Worm (Caenorhabditis elegans) whole organism, L1 larva: Measurements from ENCODE around the gene ppgn-1.

Experiments used
- C04F5.9 ChIP-seq: sonication (generic microtip); optimal IDR thresholded peaks from 2 replicates; lab custom pipeline; 2016; ENCODE audit warnings: missing genetic modification characterization, missing compliant biosample characterization
- C34B4.2 ChIP-seq: sonication (generic microtip); optimal IDR thresholded peaks from 2 replicates; lab custom pipeline; 2017; ENCODE audit warnings: mild to moderate bottlenecking, missing genetic modification characterization, missing compliant biosample characterization
- aha-1 ChIP-seq: fragments of 150-350 bp; optimal IDR thresholded peaks from 2 replicates; lab custom pipeline; 2014; ENCODE audit warnings: missing biosample characterization, missing genetic modification characterization
- aly-2 ChIP-seq: fragments of 150-350 bp; optimal IDR thresholded peaks from 2 replicates; lab custom pipeline; 2014; ENCODE audit warnings: missing biosample characterization, missing genetic modification characterization
- ceh-63 ChIP-seq: fragments of 200-800 bp; sonication (Bioruptor generic); optimal IDR thresholded peaks from 2 replicates; lab custom pipeline; 2018; ENCODE audit warnings: mild to moderate bottlenecking, missing genetic modification characterization, missing compliant biosample characterization
- ceh-8 ChIP-seq: fragments of 200-800 bp; sonication (Bioruptor generic); optimal IDR thresholded peaks from 2 replicates; lab custom pipeline; 2018; ENCODE audit warnings: mild to moderate bottlenecking, missing genetic modification characterization, moderate library complexity, missing compliant biosample characterization
- dpl-1 ChIP-seq, 3 experiments: fragments of 150-350 bp in 2 of 3; sonication (generic microtip) in 1 of 3; optimal IDR thresholded peaks; 2 replicates each; lab custom pipeline; 2014 to 2017; ENCODE audit warnings: missing biosample characterization in 3 of 3, missing genetic modification characterization in 3 of 3, missing genetic modification reagents in 3 of 3
- egl-27 ChIP-seq, 2 experiments: fragments of 150-350 bp in 1 of 2; sonication (generic microtip); optimal IDR thresholded peaks; 3 replicates each; lab custom pipeline; 2017 to 2018; ENCODE audit warnings: missing biosample characterization in 2 of 2, missing genetic modification characterization in 2 of 2, missing genetic modification reagents in 2 of 2
- elt-2 ChIP-seq: sonication (generic microtip); optimal IDR thresholded peaks from 2 replicates; lab custom pipeline; 2016; ENCODE audit warnings: missing genetic modification characterization, mild to moderate bottlenecking, inconsistent platforms, missing compliant biosample characterization, missing genetic modification reagents
- elt-3 ChIP-seq, 6 experiments: fragments of 150-350 bp in 1 of 6; sonication (generic microtip); optimal IDR thresholded peaks; 2 replicates each; lab custom pipeline; 2017 to 2018; ENCODE audit warnings: missing biosample characterization in 6 of 6, missing genetic modification characterization in 6 of 6, inconsistent platforms in 1 of 6
- ets-5 ChIP-seq: fragments of 200-800 bp; sonication (Bioruptor generic); IDR thresholded peaks from 2 replicates; pipeline ENCODE4 v1.3.6; 2022; ENCODE audit warnings: missing genetic modification characterization, missing compliant biosample characterization
- fkh-10 ChIP-seq: sonication (generic microtip); optimal IDR thresholded peaks from 2 replicates; lab custom pipeline; 2017; ENCODE audit warnings: missing biosample characterization, missing genetic modification reagents, missing genetic modification characterization
- fkh-4 ChIP-seq: sonication (generic microtip); optimal IDR thresholded peaks from 2 replicates; lab custom pipeline; 2016; ENCODE audit warnings: missing compliant biosample characterization, missing genetic modification characterization, borderline replicate concordance
- grh-1 ChIP-seq: fragments of 200-800 bp; sonication (Bioruptor generic); IDR thresholded peaks from 2 replicates; pipeline ENCODE4 v1.3.6; 2022; ENCODE audit warnings: missing genetic modification reagents, missing genetic modification characterization, missing compliant biosample characterization
- hpl-2 ChIP-seq: fragments of 150-350 bp; optimal IDR thresholded peaks from 2 replicates; lab custom pipeline; 2014; ENCODE audit warnings: missing biosample characterization, missing genetic modification reagents, missing genetic modification characterization
- irx-1 ChIP-seq: sonication (generic microtip); optimal IDR thresholded peaks from 2 replicates; lab custom pipeline; 2016; ENCODE audit warnings: missing genetic modification characterization, missing compliant biosample characterization
- lin-35 ChIP-seq, 2 experiments: fragments of 150-350 bp; optimal IDR thresholded peaks; 2 replicates each; lab custom pipeline; 2014; ENCODE audit warnings: missing biosample characterization in 2 of 2, missing genetic modification characterization in 2 of 2, missing genetic modification reagents in 2 of 2
- lsy-2 ChIP-seq, 2 experiments: fragments of 150-350 bp; optimal IDR thresholded peaks; 2 replicates each; lab custom pipeline; 2014; ENCODE audit warnings: missing biosample characterization in 2 of 2, missing genetic modification characterization in 2 of 2
- mdl-1 ChIP-seq, 2 experiments: fragments of 150-350 bp; optimal IDR thresholded peaks; 2 replicates each; lab custom pipeline; 2014 to 2017; ENCODE audit warnings: missing biosample characterization in 2 of 2, missing genetic modification characterization in 2 of 2, inconsistent platforms in 1 of 2
- mep-1 ChIP-seq: fragments of 150-350 bp; optimal IDR thresholded peaks from 2 replicates; lab custom pipeline; 2014; ENCODE audit warnings: missing biosample characterization, missing genetic modification characterization
- nhr-11 ChIP-seq: fragments of 150-350 bp; optimal IDR thresholded peaks from 2 replicates; lab custom pipeline; 2014; ENCODE audit warnings: missing biosample characterization, missing genetic modification characterization
- nhr-12 ChIP-seq: sonication (generic microtip); optimal IDR thresholded peaks from 2 replicates; lab custom pipeline; 2017; ENCODE audit warnings: missing biosample characterization, missing genetic modification characterization
- nhr-19 ChIP-seq: fragments of 200-800 bp; sonication (Bioruptor generic); conservative IDR thresholded peaks from 2 replicates; pipeline ENCODE4 v1.3.6; 2022; ENCODE audit warnings: missing genetic modification characterization, missing compliant biosample characterization
- nhr-20 ChIP-seq: sonication (generic microtip); optimal IDR thresholded peaks from 2 replicates; lab custom pipeline; 2016; ENCODE audit warnings: mild to moderate bottlenecking, missing genetic modification characterization, missing compliant biosample characterization
- nhr-237 ChIP-seq: fragments of 150-350 bp; optimal IDR thresholded peaks from 2 replicates; lab custom pipeline; 2014; ENCODE audit warnings: missing biosample characterization, missing genetic modification characterization
- nhr-47 ChIP-seq: sonication (generic microtip); optimal IDR thresholded peaks from 2 replicates; lab custom pipeline; 2016; ENCODE audit warnings: mild to moderate bottlenecking, missing genetic modification characterization, moderate library complexity, missing compliant biosample characterization
- nhr-71 ChIP-seq: sonication (generic microtip); optimal IDR thresholded peaks from 2 replicates; lab custom pipeline; 2016; ENCODE audit warnings: mild to moderate bottlenecking, missing genetic modification characterization, moderate library complexity, missing compliant biosample characterization
- nhr-77 ChIP-seq: fragments of 150-350 bp; optimal IDR thresholded peaks from 2 replicates; lab custom pipeline; 2014; ENCODE audit warnings: missing biosample characterization, missing genetic modification characterization
- nhr-84 ChIP-seq: sonication (generic microtip); optimal IDR thresholded peaks from 2 replicates; lab custom pipeline; 2017; ENCODE audit warnings: missing biosample characterization, missing genetic modification characterization
- nhr-85 ChIP-seq: sonication (generic microtip); peaks from one replicate; lab custom pipeline; 2016; ENCODE audit warnings: missing genetic modification characterization, inconsistent platforms, missing compliant biosample characterization
- nhr-90 ChIP-seq: sonication (generic microtip); optimal IDR thresholded peaks from 2 replicates; lab custom pipeline; 2016; ENCODE audit warnings: mild to moderate bottlenecking, missing genetic modification characterization, missing compliant biosample characterization; ENCODE audit not compliant: poor library complexity
- pqm-1 ChIP-seq: sonication (generic microtip); optimal IDR thresholded peaks from 3 replicates; lab custom pipeline; 2017; ENCODE audit warnings: missing biosample characterization, missing genetic modification characterization
- rnt-1 ChIP-seq: sonication (generic microtip); optimal IDR thresholded peaks from 2 replicates; lab custom pipeline; 2016; ENCODE audit warnings: mild to moderate bottlenecking, missing genetic modification characterization, moderate library complexity, missing compliant biosample characterization
- skn-1 ChIP-seq: fragments of 150-350 bp; optimal IDR thresholded peaks from 2 replicates; lab custom pipeline; 2014; ENCODE audit warnings: missing biosample characterization, missing genetic modification characterization
- sox-4 ChIP-seq: sonication (generic microtip); optimal IDR thresholded peaks from 2 replicates; lab custom pipeline; 2016; ENCODE audit warnings: missing genetic modification characterization, missing compliant biosample characterization
- sptf-1 ChIP-seq: fragments of 150-350 bp; optimal IDR thresholded peaks from 2 replicates; lab custom pipeline; 2014; ENCODE audit warnings: missing biosample characterization, missing genetic modification characterization
- swsn-7 ChIP-seq: sonication (generic microtip); optimal IDR thresholded peaks from 2 replicates; lab custom pipeline; 2016; ENCODE audit warnings: missing genetic modification characterization, missing compliant biosample characterization
- tlp-1 ChIP-seq: fragments of 150-350 bp; optimal IDR thresholded peaks from 2 replicates; lab custom pipeline; 2014; ENCODE audit warnings: missing biosample characterization, missing genetic modification characterization
- unc-98 ChIP-seq: fragments of 200-800 bp; sonication (Bioruptor generic); IDR thresholded peaks from 2 replicates; pipeline ENCODE4 v1.3.6; 2022; ENCODE audit warnings: missing genetic modification characterization, missing compliant biosample characterization
- zag-1 ChIP-seq: fragments of 150-350 bp; optimal IDR thresholded peaks from 2 replicates; lab custom pipeline; 2014; ENCODE audit warnings: missing biosample characterization, missing genetic modification characterization

ppgn-1 gene

DNA sequence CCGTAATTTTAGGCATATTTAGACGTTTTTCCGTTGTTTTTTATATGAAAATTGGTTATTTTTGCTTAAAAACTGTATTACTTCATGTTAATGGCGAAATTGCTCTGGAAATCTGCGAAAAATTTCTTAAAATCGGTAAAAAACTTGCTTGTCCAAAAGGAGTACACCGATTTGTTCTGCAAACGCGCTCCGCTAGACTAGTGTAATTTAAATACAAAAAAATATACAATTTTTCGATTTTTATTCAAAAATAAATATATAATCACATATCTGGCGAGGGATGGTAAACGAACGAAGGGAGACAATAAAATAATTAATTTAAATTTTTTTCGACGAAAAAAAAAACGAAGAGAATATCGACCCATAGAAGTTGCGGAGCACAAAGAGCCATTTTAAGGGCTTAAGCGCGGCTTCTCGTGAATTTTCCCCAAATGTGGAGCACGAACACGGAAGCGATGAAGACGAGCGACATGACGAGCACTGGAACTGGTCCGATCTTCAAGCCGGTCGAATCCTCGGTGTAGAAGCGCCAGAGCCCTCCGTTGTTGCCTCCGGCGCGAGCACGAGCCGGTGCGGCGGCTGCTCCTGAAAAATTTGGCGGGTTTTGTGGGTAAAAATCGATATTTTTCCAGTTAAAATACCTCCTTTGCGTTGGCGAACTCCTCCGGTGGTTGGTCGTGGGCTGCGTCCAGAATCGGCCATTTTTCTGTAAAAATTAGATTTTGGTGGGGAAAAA lies 39.4 kb upstream of the ppgn-1 start, which contains the start of gene sec-61.B (continued):
- TF ChIP-seq fkh-10 (GFP tag; lab: Kevin White, UChicago) = no peak
- peak; percentile 49 for TF ChIP-seq nhr-71 (tag; lab: Kevin White, UChicago)
- no peak for TF ChIP-seq ceh-8 (GFP tag; lab: Kevin White, UChicago)
- TF ChIP-seq elt-2 (tag; lab: Kevin White, UChicago) = no peak
- peak in 1 of 2 experiments; percentile 9 for TF ChIP-seq lin-35 (GFP tag; optimal IDR thresholded peaks at IDR 0.05; lab: Kevin White, UChicago)
- no peak for TF ChIP-seq irx-1 (tag; lab: Kevin White, UChicago)
- TF ChIP-seq mep-1 (tag; lab: Kevin White, UChicago) = no peak
- TF ChIP-seq aha-1 = no peak
- no peak for TF ChIP-seq aly-2 (tag; lab: Kevin White, UChicago)
- TF ChIP-seq rnt-1 = no peak
- TF ChIP-seq swsn-7 (tag; lab: Kevin White, UChicago) = no peak
- no peak for TF ChIP-seq unc-98 (GFP tag; lab: Robert Waterston, UW)
- peak in 1 of 3 experiments; percentile 0 for TF ChIP-seq dpl-1 (GFP tag; optimal IDR thresholded peaks at IDR 0.05; lab: Kevin White, UChicago)
- no peak for TF ChIP-seq zag-1 (tag; lab: Kevin White, UChicago)
- no peak for TF ChIP-seq tlp-1 (tag; lab: Kevin White, UChicago)
- no peak for TF ChIP-seq nhr-12
- TF ChIP-seq sox-4 (tag; lab: Kevin White, UChicago) = no peak
- 0 out of 2 replicates have a peak, but pooled peaks have one; percentile 2 for TF ChIP-seq nhr-19 (GFP tag; lab: Robert Waterston, UW)
- no peak for TF ChIP-seq ets-5 (GFP tag; lab: Robert Waterston, UW)
- no peak for TF ChIP-seq C34B4.2 (tag; lab: Kevin White, UChicago)
- TF ChIP-seq nhr-237 (tag; lab: Kevin White, UChicago) = no peak
- peak; percentile 36 for TF ChIP-seq nhr-47 (tag; lab: Kevin White, UChicago)
- TF ChIP-seq nhr-90 (tag; lab: Kevin White, UChicago) = peak; percentile 43
- no peak for TF ChIP-seq pqm-1 (tag; lab: Kevin White, UChicago)
- TF ChIP-seq ceh-63 (GFP tag; lab: Kevin White, UChicago) = no peak
- no peak for TF ChIP-seq sptf-1 (tag; lab: Kevin White, UChicago)

ce11 chrIV:2383713-2384112 lies 35.0 kb upstream of the ppgn-1 start, which contains the start of gene Y38F2AR.3:
Gene Y38F2AR.3, plus strand, starts transcription at chrIV:2384013.
- TF ChIP-seq nhr-20 (tag; lab: Kevin White, UChicago) (no peak), nhr-84 (tag; lab: Kevin White, UChicago) (no peak), sox-4 (tag; lab: Kevin White, UChicago) (no peak), mep-1 (tag; lab: Kevin White, UChicago) (no peak), elt-3 (tag; optimal IDR thresholded peaks at IDR 0.05; lab: Kevin White, UChicago) (no peak), skn-1 (no peak), elt-2 (tag; lab: Kevin White, UChicago) (no peak), nhr-19 (GFP tag; lab: Robert Waterston, UW) (no peak), nhr-11 (no peak), lin-35 (GFP tag; optimal IDR thresholded peaks at IDR 0.05; lab: Kevin White, UChicago) (no peak)

ce11 chrIV:2334012-2334411 lies 14.7 kb downstream of the ppgn-1 start:
- no peak for TF ChIP-seq hpl-2 (GFP tag; lab: Kevin White, UChicago)
- TF ChIP-seq lsy-2 (tag; optimal IDR thresholded peaks at IDR 0.05; lab: Kevin White, UChicago) = peak; percentile 16 to 33
- TF ChIP-seq egl-27 (tag; optimal IDR thresholded peaks at IDR 0.05; lab: Kevin White, UChicago) = no peak
- TF ChIP-seq C04F5.9 (tag; lab: Kevin White, UChicago) = no peak
- no peak for TF ChIP-seq nhr-77
- TF ChIP-seq mdl-1 (tag; optimal IDR thresholded peaks at IDR 0.05; lab: Kevin White, UChicago) = no peak
- no peak for TF ChIP-seq ets-5 (GFP tag; lab: Robert Waterston, UW)
- peak; percentile 39 for TF ChIP-seq nhr-85 (tag; lab: Kevin White, UChicago)
- no peak for TF ChIP-seq fkh-4 (tag; lab: Kevin White, UChicago)
- no peak for TF ChIP-seq grh-1 (GFP tag; lab: Robert Waterston, UW)
